Worm (Caenorhabditis elegans) whole organism, L4/young adult: ENCODE results near the gene F08F8.6.

Source experiments
- dao-5 ChIP-seq: sonication (generic microtip); optimal IDR thresholded peaks from 2 replicates; lab custom pipeline; 2016; ENCODE audit warnings: missing genotype, missing genetic modification characterization, moderate library complexity, missing compliant biosample characterization
- him-1 ChIP-seq: sonication (generic microtip); optimal IDR thresholded peaks from 2 replicates; lab custom pipeline; 2016; ENCODE audit warnings: missing genotype, missing genetic modification reagents, missing genetic modification characterization, missing compliant biosample characterization

ce11 chrIII:7304961-7305648 is 38.4 kb upstream of the F08F8.6 start:
- TF ChIP-seq dao-5 (tag; lab: Kevin White, UChicago) (no peak), him-1 (tag; lab: Kevin White, UChicago) (no peak)
